Worm (Caenorhabditis elegans) whole organism, young adult: ENCODE data around the gene btb-5.

Source experiments
- B0019.2 ChIP-seq: fragments of 200-800 bp; sonication (Bioruptor generic); conservative IDR thresholded peaks from 2 replicates; pipeline ENCODE4 v1.3.6; 2022; ENCODE audit warnings: missing genetic modification reagents, missing genetic modification characterization, missing compliant biosample characterization
- B0035.1 ChIP-seq: sonication (generic microtip); optimal IDR thresholded peaks from 2 replicates; lab custom pipeline; 2016; ENCODE audit warnings: missing genetic modification characterization, mild to moderate bottlenecking, missing compliant biosample characterization, missing genotype, missing genetic modification reagents
- C17E4.6 ChIP-seq: fragments of 200-800 bp; sonication (Bioruptor generic); IDR thresholded peaks from 2 replicates; pipeline ENCODE4 v1.3.6; 2022; ENCODE audit warnings: missing genetic modification reagents, missing genetic modification characterization, missing compliant biosample characterization
- D2030.7 ChIP-seq: fragments of 200-800 bp; sonication (Bioruptor generic); IDR thresholded peaks from 2 replicates; pipeline ENCODE4 v1.3.6; 2022; ENCODE audit warnings: missing genetic modification reagents, missing genetic modification characterization, missing compliant biosample characterization
- F33H1.4 ChIP-seq: fragments of 200-800 bp; sonication (Bioruptor generic); IDR thresholded peaks from 2 replicates; pipeline ENCODE4 v1.3.6; 2022; ENCODE audit warnings: missing genetic modification reagents, missing genetic modification characterization, missing compliant biosample characterization
- F37B4.10 ChIP-seq: fragments of 200-800 bp; sonication (Bioruptor generic); IDR thresholded peaks from 2 replicates; pipeline ENCODE4 v1.3.6; 2022; ENCODE audit warnings: missing genetic modification characterization, missing compliant biosample characterization
- F57A8.1 ChIP-seq: fragments of 200-800 bp; sonication (Bioruptor generic); optimal IDR thresholded peaks from 2 replicates; lab custom pipeline; 2018; ENCODE audit warnings: mild to moderate bottlenecking, missing genetic modification characterization, moderate library complexity, missing compliant biosample characterization
- K11D2.4 ChIP-seq: fragments of 200-800 bp; sonication (Bioruptor generic); IDR thresholded peaks from 2 replicates; pipeline ENCODE4 v1.3.6; 2022; ENCODE audit warnings: missing genetic modification reagents, missing genetic modification characterization, missing compliant biosample characterization
- K12H6.12 ChIP-seq: fragments of 200-800 bp; sonication (Bioruptor generic); optimal IDR thresholded peaks from 2 replicates; lab custom pipeline; 2018; ENCODE audit warnings: mild to moderate bottlenecking, missing genetic modification characterization, missing compliant biosample characterization
- Y53F4B.3 ChIP-seq: fragments of 200-800 bp; sonication (Bioruptor generic); IDR thresholded peaks from 2 replicates; pipeline ENCODE4 v1.3.6; 2022; ENCODE audit warnings: missing genetic modification reagents, missing genetic modification characterization, missing compliant biosample characterization
- Y95B8A.8 ChIP-seq: fragments of 200-800 bp; sonication (Bioruptor generic); IDR thresholded peaks from 2 replicates; pipeline ENCODE4 v1.3.6; 2022; ENCODE audit warnings: missing genetic modification reagents, missing genetic modification characterization, missing compliant biosample characterization
- akir-1 ChIP-seq: fragments of 200-800 bp; sonication (Bioruptor generic); optimal IDR thresholded peaks from 2 replicates; lab custom pipeline; 2018; ENCODE audit warnings: mild to moderate bottlenecking, missing genetic modification characterization, moderate library complexity, missing compliant biosample characterization
- athp-1 ChIP-seq: sonication (generic microtip); optimal IDR thresholded peaks from 2 replicates; lab custom pipeline; 2017; ENCODE audit warnings: mild to moderate bottlenecking, missing genetic modification characterization, missing compliant biosample characterization
- attf-5 ChIP-seq: fragments of 200-800 bp; sonication (Bioruptor generic); optimal IDR thresholded peaks from 2 replicates; lab custom pipeline; 2018; ENCODE audit warnings: mild to moderate bottlenecking, missing genetic modification characterization, missing compliant biosample characterization
- attf-6 ChIP-seq: fragments of 200-800 bp; sonication (Bioruptor generic); IDR thresholded peaks from 2 replicates; pipeline ENCODE4 v1.3.6; 2022; ENCODE audit warnings: missing genetic modification reagents, missing genetic modification characterization, missing compliant biosample characterization
- ccch-3 ChIP-seq: fragments of 200-800 bp; sonication (Bioruptor generic); optimal IDR thresholded peaks from 2 replicates; lab custom pipeline; 2018; ENCODE audit warnings: mild to moderate bottlenecking, missing genetic modification characterization, missing compliant biosample characterization
- die-1 ChIP-seq: sonication (generic microtip); optimal IDR thresholded peaks from 2 replicates; lab custom pipeline; 2016; ENCODE audit warnings: missing genotype, mild to moderate bottlenecking, missing genetic modification characterization, missing compliant biosample characterization
- dpl-1 ChIP-seq: fragments of 150-350 bp; optimal IDR thresholded peaks from 2 replicates; lab custom pipeline; 2014; ENCODE audit warnings: missing biosample characterization, missing genetic modification reagents, missing genetic modification characterization
- egl-44 ChIP-seq: fragments of 200-800 bp; sonication (Bioruptor generic); IDR thresholded peaks from 2 replicates; pipeline ENCODE4 v1.3.6; 2022; ENCODE audit warnings: missing genetic modification reagents, missing genetic modification characterization, missing compliant biosample characterization
- egrh-3 ChIP-seq: fragments of 200-800 bp; sonication (Bioruptor generic); IDR thresholded peaks from 2 replicates; pipeline ENCODE4 v1.3.6; 2022; ENCODE audit warnings: missing genetic modification reagents, missing genetic modification characterization, missing compliant biosample characterization
- fkh-3 ChIP-seq: sonication (generic microtip); optimal IDR thresholded peaks from 2 replicates; lab custom pipeline; 2016; ENCODE audit warnings: mild to moderate bottlenecking, missing genetic modification characterization, missing compliant biosample characterization
- gei-17 ChIP-seq: fragments of 200-800 bp; sonication (Bioruptor generic); optimal IDR thresholded peaks from 2 replicates; lab custom pipeline; 2018; ENCODE audit warnings: mild to moderate bottlenecking, missing genetic modification characterization, missing compliant biosample characterization
- him-1 ChIP-seq: sonication (generic microtip); optimal IDR thresholded peaks from 2 replicates; lab custom pipeline; 2016; ENCODE audit warnings: missing genotype, missing genetic modification reagents, missing genetic modification characterization, missing compliant biosample characterization
- hlh-12 ChIP-seq: sonication (generic microtip); optimal IDR thresholded peaks from 2 replicates; lab custom pipeline; 2016; ENCODE audit warnings: missing genetic modification characterization, missing compliant biosample characterization
- hmg-20 ChIP-seq: fragments of 200-800 bp; sonication (Bioruptor generic); IDR thresholded peaks from 2 replicates; pipeline ENCODE4 v1.3.6; 2022; ENCODE audit warnings: missing genetic modification reagents, missing genetic modification characterization, missing compliant biosample characterization
- hsf-1 ChIP-seq: fragments of 200-800 bp; sonication (Bioruptor generic); IDR thresholded peaks from 2 replicates; pipeline ENCODE4 v1.3.6; 2022; ENCODE audit warnings: missing genetic modification reagents, missing genetic modification characterization, missing compliant biosample characterization
- let-526 ChIP-seq: fragments of 200-800 bp; sonication (Bioruptor generic); IDR thresholded peaks from 2 replicates; pipeline ENCODE4 v1.3.6; 2022; ENCODE audit warnings: missing genetic modification reagents, missing genetic modification characterization, missing compliant biosample characterization
- let-607 ChIP-seq, 2 experiments: fragments of 200-800 bp in 1 of 2; sonication (Bioruptor generic) in 1 of 2; sonication (generic microtip) in 1 of 2; optimal IDR thresholded peaks; 2 replicates each; lab custom pipeline; 2016 to 2018; ENCODE audit warnings: mild to moderate bottlenecking in 2 of 2, missing compliant biosample characterization in 2 of 2, missing genetic modification characterization in 2 of 2, moderate library complexity in 2 of 2, missing genotype in 1 of 2
- lin-40 ChIP-seq: sonication (generic microtip); optimal IDR thresholded peaks from 2 replicates; lab custom pipeline; 2016; ENCODE audit warnings: missing genetic modification characterization, mild to moderate bottlenecking, missing compliant biosample characterization, missing genotype, missing genetic modification reagents
- lin-54 ChIP-seq: fragments of 200-800 bp; sonication (Bioruptor generic); optimal IDR thresholded peaks from 2 replicates; lab custom pipeline; 2018; ENCODE audit warnings: mild to moderate bottlenecking, missing genetic modification characterization, missing compliant biosample characterization
- lir-1 ChIP-seq: fragments of 200-800 bp; sonication (Bioruptor generic); conservative IDR thresholded peaks from 2 replicates; pipeline ENCODE4 v1.3.6; 2022; ENCODE audit warnings: missing genetic modification reagents, missing genetic modification characterization, missing compliant biosample characterization
- madf-10 ChIP-seq: sonication (generic microtip); optimal IDR thresholded peaks from 2 replicates; lab custom pipeline; 2016; ENCODE audit warnings: mild to moderate bottlenecking, missing genetic modification characterization, missing compliant biosample characterization
- madf-6 ChIP-seq: fragments of 200-800 bp; sonication (Bioruptor generic); IDR thresholded peaks from 2 replicates; pipeline ENCODE4 v1.3.6; 2022; ENCODE audit warnings: missing genetic modification reagents, missing genetic modification characterization, missing compliant biosample characterization
- madf-8 ChIP-seq: fragments of 200-800 bp; sonication (Bioruptor generic); conservative IDR thresholded peaks from 2 replicates; pipeline ENCODE4 v1.3.6; 2022; ENCODE audit warnings: missing genetic modification reagents, missing genetic modification characterization, missing compliant biosample characterization
- mcd-1 ChIP-seq: fragments of 200-800 bp; sonication (Bioruptor generic); IDR thresholded peaks from 2 replicates; pipeline ENCODE4 v1.3.6; 2022; ENCODE audit warnings: missing genetic modification reagents, missing genetic modification characterization, missing compliant biosample characterization
- mes-4 ChIP-seq: sonication (generic microtip); optimal IDR thresholded peaks from 2 replicates; lab custom pipeline; 2016; ENCODE audit warnings: missing genotype, missing genetic modification characterization, missing compliant biosample characterization
- mxl-1 ChIP-seq: sonication (generic microtip); optimal IDR thresholded peaks from 2 replicates; lab custom pipeline; 2016; ENCODE audit warnings: missing genetic modification characterization, missing compliant biosample characterization
- nfyb-1 ChIP-seq: fragments of 200-800 bp; sonication (Bioruptor generic); IDR thresholded peaks from 2 replicates; pipeline ENCODE4 v1.3.6; 2022; ENCODE audit warnings: missing genetic modification reagents, missing genetic modification characterization, missing compliant biosample characterization
- nhr-120 ChIP-seq: fragments of 200-800 bp; sonication (Bioruptor generic); IDR thresholded peaks from 2 replicates; pipeline ENCODE4 v1.3.6; 2022; ENCODE audit warnings: missing genetic modification characterization, missing compliant biosample characterization
- snpc-4 ChIP-seq, 5 experiments: fragments of 150-350 bp in 1 of 5; sonication (generic microtip) in 4 of 5; optimal IDR thresholded peaks; 2 replicates each; lab custom pipeline; 2014 to 2018; ENCODE audit warnings: missing genetic modification characterization in 5 of 5, missing biosample characterization in 3 of 5, antibody characterized with exemption in 2 of 5, mild to moderate bottlenecking in 2 of 5, missing compliant biosample characterization in 2 of 5, missing genotype in 2 of 5, moderate library complexity in 2 of 5, missing genetic modification reagents in 1 of 5
- somi-1 ChIP-seq: fragments of 200-800 bp; sonication (Bioruptor generic); optimal IDR thresholded peaks from 2 replicates; lab custom pipeline; 2018; ENCODE audit warnings: mild to moderate bottlenecking, missing genetic modification characterization, missing compliant biosample characterization
- tbp1 ChIP-seq: fragments of 200-800 bp; sonication (Bioruptor generic); optimal IDR thresholded peaks from 2 replicates; lab custom pipeline; 2018; ENCODE audit warnings: mild to moderate bottlenecking, missing genetic modification characterization, missing compliant biosample characterization
- unc-130 ChIP-seq: sonication (generic microtip); optimal IDR thresholded peaks from 2 replicates; lab custom pipeline; 2016; ENCODE audit warnings: missing genetic modification reagents, missing genetic modification characterization, missing compliant biosample characterization
- xnd-1 ChIP-seq: sonication (generic microtip); optimal IDR thresholded peaks from 2 replicates; lab custom pipeline; 2016; ENCODE audit warnings: missing genotype, missing genetic modification reagents, missing genetic modification characterization, missing compliant biosample characterization
- zfh-2 ChIP-seq: fragments of 200-800 bp; sonication (Bioruptor generic); conservative IDR thresholded peaks from 2 replicates; pipeline ENCODE4 v1.3.6; 2022; ENCODE audit warnings: missing genetic modification reagents, missing genetic modification characterization, missing compliant biosample characterization
- ztf-26 ChIP-seq: sonication (generic microtip); optimal IDR thresholded peaks from 2 replicates; lab custom pipeline; 2017; ENCODE audit warnings: missing genetic modification characterization, missing compliant biosample characterization
- ztf-28 ChIP-seq: fragments of 200-800 bp; sonication (Bioruptor generic); IDR thresholded peaks from 2 replicates; pipeline ENCODE4 v1.3.6; 2022; ENCODE audit warnings: missing genetic modification reagents, missing genetic modification characterization, missing compliant biosample characterization

Gene btb-5

DNA sequence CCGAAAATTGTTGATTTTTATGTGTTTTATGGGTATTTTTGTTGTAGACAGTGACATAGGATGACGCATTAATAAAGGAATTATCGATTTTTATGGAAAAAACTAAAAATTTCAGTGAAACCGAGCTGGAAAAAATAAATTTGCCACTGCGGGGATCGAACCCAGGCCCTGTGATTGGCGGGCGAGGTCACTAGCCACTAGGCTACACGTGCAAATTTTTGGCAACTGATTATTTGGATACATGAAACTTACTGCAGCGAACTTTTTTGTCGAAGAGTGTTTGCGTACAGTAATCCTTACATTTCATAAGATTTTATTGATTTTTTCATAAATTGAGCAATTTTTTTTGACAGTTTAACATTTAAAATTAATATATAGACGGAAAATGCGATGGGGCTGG is 28.2 kb upstream of the btb-5 start (continued):
- peak; percentile 8 for TF ChIP-seq mes-4 (tag; lab: Kevin White, UChicago)
- no peak for TF ChIP-seq gei-17 (GFP tag; lab: Kevin White, UChicago)
- TF ChIP-seq F37B4.10 = no peak
- peak; percentile 35; the same call in 1 of the 2 replicates for TF ChIP-seq nfyb-1
- no peak for TF ChIP-seq F57A8.1 (GFP tag; lab: Kevin White, UChicago)
- peak; percentile 73 for TF ChIP-seq B0035.1 (tag; lab: Kevin White, UChicago)
- peak; percentile 37; the same call in 1 of the 2 replicates for TF ChIP-seq F33H1.4 (GFP tag; lab: Robert Waterston, UW)
- peak; percentile 71 for TF ChIP-seq C17E4.6 (GFP tag; lab: Robert Waterston, UW)
- TF ChIP-seq attf-5 (GFP tag; lab: Kevin White, UChicago) = peak; percentile 41
- TF ChIP-seq hsf-1 = peak; percentile 49; the same call in 1 of the 2 replicates
- peak; percentile 64; the same call in 1 of the 2 replicates for TF ChIP-seq B0019.2 (GFP tag; lab: Robert Waterston, UW)
- no peak for TF ChIP-seq K11D2.4 (GFP tag; lab: Robert Waterston, UW)
- no peak for TF ChIP-seq fkh-3 (tag; lab: Kevin White, UChicago)
- TF ChIP-seq dpl-1 (GFP tag; lab: Kevin White, UChicago) = no peak
- peak; percentile 89 for TF ChIP-seq die-1 (tag; lab: Kevin White, UChicago)
- TF ChIP-seq somi-1 (GFP tag; lab: Kevin White, UChicago) = no peak
- no peak for TF ChIP-seq ztf-28 (GFP tag; lab: Robert Waterston, UW)

DNA sequence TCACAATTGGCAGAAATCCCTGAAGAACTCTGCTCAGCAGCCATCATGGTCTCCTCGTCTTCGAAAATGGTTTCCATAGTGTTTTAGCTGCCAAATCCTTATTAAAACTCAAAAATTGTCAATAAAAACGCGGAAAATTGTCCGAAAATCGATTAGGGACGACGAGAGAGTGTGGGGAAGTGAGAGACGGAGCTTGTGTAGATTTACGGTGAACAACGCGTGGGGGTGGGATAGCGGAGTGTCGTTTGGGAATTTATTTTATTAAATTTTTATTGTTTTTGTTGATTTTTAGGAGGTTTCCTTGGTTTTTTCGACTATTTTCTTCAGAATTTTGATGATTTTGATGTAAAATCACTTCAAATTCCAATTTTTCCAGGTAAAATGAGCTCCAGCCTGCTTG is 26.2 kb upstream of the btb-5 start, which contains the start of the genes F54C4.4 and mrpl-40:
TSS of gene F54C4.4 (minus strand) at position 199 of the 400 bp plus-strand sequence.
TSS of gene mrpl-40 (plus strand) at position 377 of the 400 bp plus-strand sequence.
- TF ChIP-seq mxl-1 (tag; lab: Kevin White, UChicago) = no peak
- TF ChIP-seq athp-1 (tag; lab: Kevin White, UChicago) = no peak
- TF ChIP-seq somi-1 (GFP tag; lab: Kevin White, UChicago) = no peak
- TF ChIP-seq egrh-3 (GFP tag; lab: Robert Waterston, UW) = peak; percentile 33; the same call in 1 of the 2 replicates
- TF ChIP-seq egl-44 (GFP tag; lab: Robert Waterston, UW) = no peak
- no peak for TF ChIP-seq Y53F4B.3 (GFP tag; lab: Robert Waterston, UW)
- TF ChIP-seq madf-10 (tag; lab: Kevin White, UChicago) = no peak
- no peak for TF ChIP-seq ztf-26
- TF ChIP-seq him-1 = no peak
- TF ChIP-seq lir-1 (GFP tag; lab: Robert Waterston, UW) = no peak
- no peak for TF ChIP-seq unc-130 (GFP tag; lab: Kevin White, UChicago)
- no peak for TF ChIP-seq hlh-12 (tag; lab: Kevin White, UChicago)
- TF ChIP-seq hmg-20 (GFP tag; lab: Robert Waterston, UW) = no peak
- TF ChIP-seq Y95B8A.8 (GFP tag; lab: Robert Waterston, UW) = no peak
- TF ChIP-seq mes-4 (tag; lab: Kevin White, UChicago) = no peak
- TF ChIP-seq lin-54 = peak; percentile 12
- no peak for TF ChIP-seq attf-6 (GFP tag; lab: Robert Waterston, UW)
- no peak for TF ChIP-seq zfh-2 (GFP tag; lab: Robert Waterston, UW)
- no peak for TF ChIP-seq let-526 (GFP tag; lab: Robert Waterston, UW)
- TF ChIP-seq madf-8 = no peak
- TF ChIP-seq tbp1 (GFP tag; lab: Kevin White, UChicago) = peak; percentile 35
- no peak for TF ChIP-seq xnd-1
- no peak for TF ChIP-seq ccch-3 (GFP tag; lab: Kevin White, UChicago)
- no peak for TF ChIP-seq snpc-4 (GFP tag; optimal IDR thresholded peaks at IDR 0.05; lab: Kevin White, UChicago)
- TF ChIP-seq snpc-4 (tag; optimal IDR thresholded peaks at IDR 0.05; lab: Kevin White, UChicago) = no peak
- 0 out of 2 replicates have a peak, but pooled peaks have one; percentile 23 for TF ChIP-seq D2030.7 (GFP tag; lab: Robert Waterston, UW)
- no peak for TF ChIP-seq nhr-120 (GFP tag; lab: Robert Waterston, UW)
- no peak for TF ChIP-seq K12H6.12 (tag; lab: Kevin White, UChicago)
- no peak for TF ChIP-seq akir-1 (GFP tag; lab: Kevin White, UChicago)
- TF ChIP-seq let-607 (tag; optimal IDR thresholded peaks at IDR 0.05; lab: Kevin White, UChicago) = no peak
- TF ChIP-seq madf-6 (GFP tag; lab: Robert Waterston, UW) = peak; percentile 5; the same call in 1 of the 2 replicates
- peak; percentile 28 for TF ChIP-seq lin-40
- peak; percentile 47 for TF ChIP-seq mcd-1 (GFP tag; lab: Robert Waterston, UW)
